Fruit fly (Drosophila melanogaster) whole organism, adult: Measurements from ENCODE around the gene Snapin.

ENCODE experiments used
- CG11617 ChIP-seq: fragments of 200-800 bp; sonication (Bioruptor generic); optimal IDR thresholded peaks from 2 replicates; lab custom pipeline; 2017; ENCODE audit warnings: mild to moderate bottlenecking, missing biosample characterization, missing genetic modification reagents, missing genetic modification characterization
- CG12768 ChIP-seq: fragments of 200-800 bp; sonication (Bioruptor generic); optimal IDR thresholded peaks from 2 replicates; lab custom pipeline; 2017; ENCODE audit warnings: missing biosample characterization, missing genetic modification characterization, mild to moderate bottlenecking, moderate library complexity, missing genetic modification reagents
- CG14711 ChIP-seq: fragments of 200-800 bp; sonication (Bioruptor generic); optimal IDR thresholded peaks from 2 replicates; lab custom pipeline; 2018; ENCODE audit warnings: missing biosample characterization, mild to moderate bottlenecking, missing genetic modification characterization, moderate library complexity
- CG1620 ChIP-seq: fragments of 200-800 bp; sonication (Bioruptor generic); optimal IDR thresholded peaks from 2 replicates; lab custom pipeline; 2016; ENCODE audit warnings: missing biosample characterization, missing genetic modification characterization
- CG33017 ChIP-seq: fragments of 200-800 bp; sonication (Bioruptor generic); optimal IDR thresholded peaks from 2 replicates; lab custom pipeline; 2018; ENCODE audit warnings: missing biosample characterization, mild to moderate bottlenecking, missing genetic modification characterization, moderate library complexity
- CG5204 ChIP-seq: fragments of 200-800 bp; sonication (Bioruptor generic); optimal IDR thresholded peaks from 2 replicates; lab custom pipeline; 2016; ENCODE audit warnings: missing biosample characterization, missing genetic modification characterization
- CG7045 ChIP-seq: fragments of 200-800 bp; sonication (Bioruptor generic); optimal IDR thresholded peaks from 2 replicates; lab custom pipeline; 2017; ENCODE audit warnings: missing biosample characterization, mild to moderate bottlenecking, missing genetic modification characterization
- CG7101 ChIP-seq: fragments of 200-800 bp; sonication (Bioruptor generic); optimal IDR thresholded peaks from 2 replicates; lab custom pipeline; 2018; ENCODE audit warnings: missing biosample characterization, mild to moderate bottlenecking, missing genetic modification characterization, moderate library complexity
- Clk ChIP-seq: fragments of 200-800 bp; sonication (Bioruptor generic); optimal IDR thresholded peaks from 2 replicates; lab custom pipeline; 2017; ENCODE audit warnings: missing biosample characterization, missing genetic modification characterization
- Crg-1 ChIP-seq: fragments of 200-800 bp; sonication (Bioruptor generic); optimal IDR thresholded peaks from 2 replicates; lab custom pipeline; 2016; ENCODE audit warnings: missing biosample characterization, missing genetic modification characterization
- Hr96 ChIP-seq: fragments of 200-800 bp; sonication (Bioruptor generic); optimal IDR thresholded peaks from 2 replicates; lab custom pipeline; 2016; ENCODE audit warnings: missing biosample characterization, missing genetic modification characterization
- Mnt ChIP-seq: fragments of 200-800 bp; sonication (Bioruptor generic); optimal IDR thresholded peaks from 2 replicates; lab custom pipeline; 2016; ENCODE audit warnings: missing biosample characterization, mild to moderate bottlenecking, missing genetic modification characterization
- bab1 ChIP-seq: fragments of 200-800 bp; sonication (Bioruptor generic); optimal IDR thresholded peaks from 3 replicates; lab custom pipeline; 2019; ENCODE audit warnings: missing biosample characterization, mild to moderate bottlenecking, missing genetic modification characterization, moderate library complexity
- cic ChIP-seq: fragments of 200-800 bp; sonication (Bioruptor generic); optimal IDR thresholded peaks from 2 replicates; lab custom pipeline; 2017; ENCODE audit warnings: missing biosample characterization, mild to moderate bottlenecking, missing genetic modification characterization, moderate library complexity
- cnc ChIP-seq, 2 experiments: fragments of >200 bp; optimal IDR thresholded peaks; 2 replicates each; lab custom pipeline; 2017
- kay ChIP-seq: fragments of 200-800 bp; sonication (Bioruptor generic); peaks from one replicate; lab custom pipeline; 2016; ENCODE audit warnings: missing biosample characterization, missing genetic modification characterization, borderline replicate concordance
- ovo ChIP-seq: fragments of 200-800 bp; sonication (Bioruptor generic); optimal IDR thresholded peaks from 2 replicates; lab custom pipeline; 2016; ENCODE audit warnings: missing biosample characterization, missing genetic modification characterization
- pad ChIP-seq: fragments of 200-800 bp; sonication (Bioruptor generic); optimal IDR thresholded peaks from 3 replicates; lab custom pipeline; 2017; ENCODE audit warnings: missing biosample characterization, missing genetic modification characterization, mild to moderate bottlenecking, moderate library complexity, missing genetic modification reagents
- tj ChIP-seq: fragments of 200-800 bp; sonication (Bioruptor generic); optimal IDR thresholded peaks from 3 replicates; lab custom pipeline; 2017; ENCODE audit warnings: missing biosample characterization, mild to moderate bottlenecking, missing genetic modification characterization, moderate library complexity
- toe ChIP-seq: fragments of 200-800 bp; sonication (Bioruptor generic); optimal IDR thresholded peaks from 2 replicates; lab custom pipeline; 2016; ENCODE audit warnings: missing biosample characterization, missing genetic modification characterization

Snapin gene

dm6 chr2L:2721317-2721716 is 38.2 kb downstream of the Snapin start:
- TF ChIP-seq Mnt (GFP tag; lab: Kevin White, UChicago) = no peak
- no peak for TF ChIP-seq CG12768
- no peak for TF ChIP-seq ovo (GFP tag; lab: Kevin White, UChicago)
- no peak for TF ChIP-seq tj (GFP tag; lab: Kevin White, UChicago)
- TF ChIP-seq kay = no peak
- TF ChIP-seq CG7045 (GFP tag; lab: Kevin White, UChicago) = no peak
- no peak for TF ChIP-seq CG7101
- no peak for TF ChIP-seq Clk
- no peak for TF ChIP-seq cnc (optimal IDR thresholded peaks at IDR 0.05; lab: Kevin White, UChicago)
- no peak for TF ChIP-seq CG11617
- TF ChIP-seq bab1 = no peak
- TF ChIP-seq pad (GFP tag; lab: Kevin White, UChicago) = no peak
- no peak for TF ChIP-seq cic (GFP tag; lab: Kevin White, UChicago)
- TF ChIP-seq toe (GFP tag; lab: Kevin White, UChicago) = no peak
- TF ChIP-seq CG14711 (tag; lab: Kevin White, UChicago) = no peak

dm6 chr2L:2720368-2720767 is 39.1 kb downstream of the Snapin start:
- no peak for TF ChIP-seq tj (GFP tag; lab: Kevin White, UChicago)
- TF ChIP-seq CG1620 (GFP tag; lab: Kevin White, UChicago) = no peak
- TF ChIP-seq ovo (GFP tag; lab: Kevin White, UChicago) = no peak
- no peak for TF ChIP-seq CG12768
- TF ChIP-seq Clk = no peak
- TF ChIP-seq CG7045 (GFP tag; lab: Kevin White, UChicago) = no peak
- no peak for TF ChIP-seq kay
- no peak for TF ChIP-seq CG11617
- TF ChIP-seq Crg-1 (GFP tag; lab: Kevin White, UChicago) = no peak
- TF ChIP-seq CG33017 (tag; lab: Kevin White, UChicago) = no peak
- no peak for TF ChIP-seq CG5204
- no peak for TF ChIP-seq pad (GFP tag; lab: Kevin White, UChicago)
- TF ChIP-seq cnc (optimal IDR thresholded peaks at IDR 0.05; lab: Kevin White, UChicago) = no peak
- no peak for TF ChIP-seq CG14711 (tag; lab: Kevin White, UChicago)
- no peak for TF ChIP-seq Hr96 (GFP tag; lab: Kevin White, UChicago)
- TF ChIP-seq toe (GFP tag; lab: Kevin White, UChicago) = no peak
- TF ChIP-seq bab1 = no peak
- TF ChIP-seq cic (GFP tag; lab: Kevin White, UChicago) = no peak
